Worm (Caenorhabditis elegans) whole organism, L4 larva: Measurements from ENCODE around the gene ZK813.1.

Experiments
- R02D3.7 ChIP-seq: fragments of 150-350 bp; sonication (generic microtip); optimal IDR thresholded peaks from 3 replicates; lab custom pipeline; 2014; ENCODE audit warnings: missing biosample characterization, missing genetic modification characterization
- fos-1 ChIP-seq: fragments of 150-350 bp; optimal IDR thresholded peaks from 2 replicates; lab custom pipeline; 2014; ENCODE audit warnings: missing biosample characterization, missing genetic modification characterization
- hlh-30 ChIP-seq: sonication (generic microtip); optimal IDR thresholded peaks from 2 replicates; lab custom pipeline; 2017; ENCODE audit warnings: antibody characterized with exemption, mild to moderate bottlenecking, missing genetic modification characterization, missing compliant biosample characterization; ENCODE audit not compliant: insufficient read depth
- mep-1 ChIP-seq: fragments of 150-350 bp; sonication (generic microtip); optimal IDR thresholded peaks from 3 replicates; lab custom pipeline; 2014; ENCODE audit warnings: missing biosample characterization, missing genetic modification characterization
- nhr-6 ChIP-seq: fragments of 150-350 bp; optimal IDR thresholded peaks from 2 replicates; lab custom pipeline; 2014; ENCODE audit warnings: missing biosample characterization, missing genetic modification characterization
- php-3 ChIP-seq: fragments of 200-800 bp; sonication (Bioruptor generic); IDR thresholded peaks from 2 replicates; pipeline ENCODE4 v1.3.6; 2022; ENCODE audit warnings: missing genetic modification reagents, missing genetic modification characterization, missing compliant biosample characterization
- ztf-11 ChIP-seq: fragments of 150-350 bp; optimal IDR thresholded peaks from 2 replicates; lab custom pipeline; 2014; ENCODE audit warnings: missing biosample characterization, missing genetic modification characterization

DNA sequence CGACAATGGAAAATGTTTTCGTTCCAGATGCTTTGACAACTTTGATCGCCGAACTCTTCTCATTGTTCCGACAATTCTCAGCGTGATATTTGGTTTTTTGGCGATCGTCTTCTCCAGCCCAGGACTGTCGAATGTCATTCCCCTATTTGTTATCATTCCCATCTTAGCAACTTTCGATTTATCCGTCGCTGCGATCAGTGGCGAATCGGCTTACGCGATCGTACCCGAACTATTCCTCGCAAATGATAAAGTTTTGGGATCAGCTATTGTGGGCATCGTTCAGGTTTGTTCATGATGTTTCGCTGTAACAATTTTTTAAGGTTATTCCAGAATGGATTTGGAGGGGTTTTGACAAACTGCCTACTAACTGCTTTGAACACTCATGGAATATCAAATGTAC, 49.4 kb upstream of the ZK813.1 start:
- TF ChIP-seq R02D3.7 (tag; lab: Kevin White, UChicago) (no peak), mep-1 (tag; lab: Kevin White, UChicago) (no peak), fos-1 (tag; lab: Kevin White, UChicago) (no peak), nhr-6 (tag; lab: Kevin White, UChicago) (no peak), ztf-11 (tag; lab: Kevin White, UChicago) (no peak), php-3 (GFP tag; lab: Robert Waterston, UW) (no peak), hlh-30 (tag; lab: Kevin White, UChicago) (no peak)
